Fruit fly (Drosophila melanogaster): ENCODE results near the gene CG6769.
A peak's percentile ranks its signal among the peaks of the same experiment; 100 is the strongest.

Gene CG6769

dm6 chrX:17829083-17829997 is 31.5 kb upstream of the CG6769 start (continued):
- peak; percentile 56 for TF ChIP-seq CG30403 (GFP tag; optimal IDR thresholded peaks at IDR 0.05)
- TF ChIP-seq esg (GFP tag; conservative IDR thresholded peaks at IDR 0.05), result peak; percentile 50; the same call in 1 of the 2 replicates
- TF ChIP-seq bbx (GFP tag; IDR thresholded peaks at IDR 0.05; ENCODE audit: partially characterized antibody), result no peak
- no peak for TF ChIP-seq CG9876 (GFP tag; optimal IDR thresholded peaks at IDR 0.05)
- TF ChIP-seq Gug (GFP tag; IDR thresholded peaks at IDR 0.05), result no peak; the same call in 3 of the 4 replicates
- no peak for TF ChIP-seq CG7963 (GFP tag; IDR thresholded peaks at IDR 0.05; ENCODE audit: partially characterized antibody)
- TF ChIP-seq CG5180 (GFP tag; optimal IDR thresholded peaks at IDR 0.05), result peak; percentile 62
- TF ChIP-seq Chrac-16 (GFP tag; optimal IDR thresholded peaks at IDR 0.05), result peak; percentile 19
- no peak for TF ChIP-seq ind (GFP tag; optimal IDR thresholded peaks at IDR 0.05)
- TF ChIP-seq unc-4 (GFP tag; IDR thresholded peaks at IDR 0.05; ENCODE audit: partially characterized antibody), result no peak
- no peak for TF ChIP-seq caup (GFP tag; optimal IDR thresholded peaks at IDR 0.05; ENCODE audit: severe bottlenecking)
- no peak for TF ChIP-seq CkIIα-i1 (GFP tag; IDR thresholded peaks at IDR 0.05)
- TF ChIP-seq pum (GFP tag; optimal IDR thresholded peaks at IDR 0.05), result peak; percentile 18
- TF ChIP-seq D19A (tag; optimal IDR thresholded peaks at IDR 0.05), result peak; percentile 81
- peak; percentile 54; the same call in 1 of the 2 replicates for TF ChIP-seq ara (GFP tag; IDR thresholded peaks at IDR 0.05)
- TF ChIP-seq Fer2 (tag; optimal IDR thresholded peaks at IDR 0.05), result no peak
- TF ChIP-seq az2 (GFP tag; optimal IDR thresholded peaks at IDR 0.05), result peak; percentile 54
- peak; percentile 83 for TF ChIP-seq CG11504 (tag; optimal IDR thresholded peaks at IDR 0.05)
- TF ChIP-seq CG14667 (GFP tag; IDR thresholded peaks at IDR 0.05), result no peak
- TF ChIP-seq CG14965 (GFP tag; optimal IDR thresholded peaks at IDR 0.05; ENCODE audit: borderline replicate concordance), result no peak
- peak; percentile 54 for TF ChIP-seq CG4820 (GFP tag; optimal IDR thresholded peaks at IDR 0.05)
- TF ChIP-seq Scr (GFP tag; IDR thresholded peaks at IDR 0.05; ENCODE audit: partially characterized antibody), result no peak
- TF ChIP-seq eyg (GFP tag; optimal IDR thresholded peaks at IDR 0.05), result no peak
- TF ChIP-seq CG12104 (GFP tag; optimal IDR thresholded peaks at IDR 0.05), result peak; percentile 35
- 0 out of 3 replicates have a peak, but pooled peaks have one; percentile 31 for TF ChIP-seq CG7357 (GFP tag; IDR thresholded peaks at IDR 0.05)
- peak; percentile 31; the same call in 1 of the 2 replicates for TF ChIP-seq onecut (GFP tag; IDR thresholded peaks at IDR 0.05)
- TF ChIP-seq CG7271 (tag; optimal IDR thresholded peaks at IDR 0.05), result peak; percentile 61
- peak; percentile 70 for TF ChIP-seq grau (tag; optimal IDR thresholded peaks at IDR 0.05)
- no peak for TF ChIP-seq Dip2 (GFP tag; IDR thresholded peaks at IDR 0.05)
- TF ChIP-seq org-1 (GFP tag; optimal IDR thresholded peaks at IDR 0.05), result peak; percentile 47
- TF ChIP-seq luna (GFP tag; optimal IDR thresholded peaks at IDR 0.05), result no peak
- TF ChIP-seq CG1024 (GFP tag; IDR thresholded peaks at IDR 0.05), result peak; percentile 34; the same call in 1 of the 2 replicates
- TF ChIP-seq lola (GFP tag; optimal IDR thresholded peaks at IDR 0.05), result peak in 1 of 3 experiments; percentile 87
- peak; percentile 40 for TF ChIP-seq CG11723 (GFP tag; optimal IDR thresholded peaks at IDR 0.05)
- peak; percentile 64 for TF ChIP-seq sqz (GFP tag; optimal IDR thresholded peaks at IDR 0.05)
- peak; percentile 70 for TF ChIP-seq CG13424 (tag; optimal IDR thresholded peaks at IDR 0.05)
- TF ChIP-seq gcm (GFP tag; optimal IDR thresholded peaks at IDR 0.05), result peak; percentile 73
- TF ChIP-seq CG7372 (GFP tag; IDR thresholded peaks at IDR 0.05), result no peak
- peak; percentile 55 for TF ChIP-seq Nf-YB (GFP tag; optimal IDR thresholded peaks at IDR 0.05)
- TF ChIP-seq CG8281 (tag; optimal IDR thresholded peaks at IDR 0.05), result peak; percentile 29
- TF ChIP-seq Dref (GFP tag; IDR thresholded peaks at IDR 0.05), result no peak
- peak; percentile 71 for TF ChIP-seq Asciz (GFP tag; optimal IDR thresholded peaks at IDR 0.05)
- no peak for TF ChIP-seq CG14860 (GFP tag; IDR thresholded peaks at IDR 0.05; ENCODE audit: partially characterized antibody)
- no peak for TF ChIP-seq knrl (GFP tag; IDR thresholded peaks at IDR 0.05; ENCODE audit: partially characterized antibody)
- peak; percentile 50 for TF ChIP-seq salm (tag; optimal IDR thresholded peaks at IDR 0.05)
- TF ChIP-seq psq (GFP tag; optimal IDR thresholded peaks at IDR 0.05), result no peak
- TF ChIP-seq ranshi (GFP tag; IDR thresholded peaks at IDR 0.05), result 0 out of 2 replicates have a peak, but pooled peaks have one; percentile 11

All from whole organism, embryonic.